Worm (Caenorhabditis elegans) whole organism, late embryonic: ENCODE data around the gene F35C5.12.

Experiments used
- C08G9.2 ChIP-seq: sonication (generic microtip); optimal IDR thresholded peaks from 2 replicates; lab custom pipeline; 2016; ENCODE audit warnings: mild to moderate bottlenecking, missing genetic modification characterization, moderate library complexity, missing compliant biosample characterization
- T23F11.4 ChIP-seq: fragments of 200-800 bp; sonication (Bioruptor generic); optimal IDR thresholded peaks from 2 replicates; lab custom pipeline; 2018; ENCODE audit warnings: mild to moderate bottlenecking, missing genetic modification characterization, missing compliant biosample characterization
- Y22D7AL.16 ChIP-seq: sonication (generic microtip); optimal IDR thresholded peaks from 2 replicates; lab custom pipeline; 2016; ENCODE audit warnings: missing genetic modification characterization, missing compliant biosample characterization
- ahr-1 ChIP-seq: sonication (generic microtip); optimal IDR thresholded peaks from 2 replicates; lab custom pipeline; 2016; ENCODE audit warnings: missing genetic modification characterization, missing compliant biosample characterization
- ama-1 ChIP-seq: fragments of 150-350 bp; optimal IDR thresholded peaks from 2 replicates; lab custom pipeline; 2014
- ceh-14 ChIP-seq: sonication (generic microtip); optimal IDR thresholded peaks from 2 replicates; lab custom pipeline; 2016; ENCODE audit warnings: missing genotype, missing genetic modification characterization, missing compliant biosample characterization
- ceh-19 ChIP-seq: fragments of 200-800 bp; sonication (Bioruptor generic); optimal IDR thresholded peaks from 2 replicates; lab custom pipeline; 2018; ENCODE audit warnings: mild to moderate bottlenecking, missing genetic modification characterization, missing compliant biosample characterization
- ceh-30 ChIP-seq: fragments of 150-350 bp; optimal IDR thresholded peaks from 2 replicates; lab custom pipeline; 2014; ENCODE audit warnings: missing biosample characterization, missing genetic modification characterization
- ceh-45 ChIP-seq: fragments of 200-800 bp; sonication (Bioruptor generic); IDR thresholded peaks from 2 replicates; pipeline ENCODE4 v1.3.6; 2022; ENCODE audit warnings: missing genetic modification reagents, missing genetic modification characterization, missing compliant biosample characterization
- ceh-9 ChIP-seq: sonication (generic microtip); optimal IDR thresholded peaks from 2 replicates; lab custom pipeline; 2016; ENCODE audit warnings: mild to moderate bottlenecking, missing genetic modification characterization, inconsistent platforms, missing compliant biosample characterization
- dve-1 ChIP-seq: sonication (generic microtip); optimal IDR thresholded peaks from 2 replicates; lab custom pipeline; 2017; ENCODE audit warnings: antibody characterized with exemption, mild to moderate bottlenecking, missing genetic modification characterization, missing compliant biosample characterization
- elt-2 ChIP-seq: sonication (generic microtip); optimal IDR thresholded peaks from 2 replicates; lab custom pipeline; 2016; ENCODE audit warnings: missing genetic modification reagents, missing genetic modification characterization, missing compliant biosample characterization
- fkh-6 ChIP-seq: sonication (generic microtip); optimal IDR thresholded peaks from 2 replicates; lab custom pipeline; 2016; ENCODE audit warnings: missing genetic modification characterization, missing compliant biosample characterization
- gmeb-2 ChIP-seq: sonication (generic microtip); optimal IDR thresholded peaks from 2 replicates; lab custom pipeline; 2016; ENCODE audit warnings: missing genetic modification characterization, inconsistent platforms, missing compliant biosample characterization
- hlh-13 ChIP-seq: fragments of 200-800 bp; sonication (Bioruptor generic); optimal IDR thresholded peaks from 2 replicates; lab custom pipeline; 2018; ENCODE audit warnings: mild to moderate bottlenecking, missing genetic modification characterization, missing compliant biosample characterization
- hlh-15 ChIP-seq: sonication (generic microtip); optimal IDR thresholded peaks from 2 replicates; lab custom pipeline; 2016; ENCODE audit warnings: missing genetic modification characterization, missing compliant biosample characterization
- hlh-30 ChIP-seq: sonication (generic microtip); optimal IDR thresholded peaks from 2 replicates; lab custom pipeline; 2017; ENCODE audit warnings: antibody characterized with exemption, missing genetic modification characterization, missing compliant biosample characterization; ENCODE audit not compliant: insufficient read depth
- hlh-6 ChIP-seq: sonication (generic microtip); optimal IDR thresholded peaks from 2 replicates; lab custom pipeline; 2016; ENCODE audit warnings: missing genotype, missing genetic modification characterization, missing compliant biosample characterization
- hlh-8 ChIP-seq: sonication (generic microtip); optimal IDR thresholded peaks from 2 replicates; lab custom pipeline; 2016; ENCODE audit warnings: missing genotype, missing genetic modification characterization, missing compliant biosample characterization
- lin-11 ChIP-seq: fragments of 200-800 bp; sonication (Bioruptor generic); optimal IDR thresholded peaks from 2 replicates; lab custom pipeline; 2018; ENCODE audit warnings: mild to moderate bottlenecking, missing genetic modification characterization, missing compliant biosample characterization
- nfya-1 ChIP-seq: sonication (generic microtip); optimal IDR thresholded peaks from 2 replicates; lab custom pipeline; 2017; ENCODE audit warnings: missing genetic modification characterization, mild to moderate bottlenecking, missing compliant biosample characterization, antibody characterized with exemption, moderate library complexity
- nhr-11 ChIP-seq: fragments of 150-350 bp; optimal IDR thresholded peaks from 2 replicates; lab custom pipeline; 2014; ENCODE audit warnings: missing biosample characterization, missing genetic modification characterization
- nhr-232 ChIP-seq: sonication (generic microtip); optimal IDR thresholded peaks from 2 replicates; lab custom pipeline; 2016; ENCODE audit warnings: missing genetic modification characterization, missing compliant biosample characterization
- pag-3 ChIP-seq: sonication (generic microtip); optimal IDR thresholded peaks from 2 replicates; lab custom pipeline; 2016; ENCODE audit warnings: missing compliant biosample characterization, missing genetic modification characterization, borderline replicate concordance
- pat-9 ChIP-seq: fragments of 200-800 bp; sonication (Bioruptor generic); optimal IDR thresholded peaks from 2 replicates; lab custom pipeline; 2018; ENCODE audit warnings: mild to moderate bottlenecking, missing genetic modification characterization, moderate library complexity, missing compliant biosample characterization
- pha-2 ChIP-seq: sonication (generic microtip); optimal IDR thresholded peaks from 2 replicates; lab custom pipeline; 2017; ENCODE audit warnings: mild to moderate bottlenecking, missing genetic modification characterization, missing compliant biosample characterization
- pha-4 ChIP-seq: fragments of 150-350 bp; optimal IDR thresholded peaks from 2 replicates; lab custom pipeline; 2018; ENCODE audit warnings: missing biosample characterization, missing genetic modification reagents, missing genetic modification characterization
- ref-2 ChIP-seq: sonication (generic microtip); optimal IDR thresholded peaks from 2 replicates; lab custom pipeline; 2016; ENCODE audit warnings: missing genetic modification characterization, missing compliant biosample characterization
- sdc-2 ChIP-seq: sonication (generic microtip); optimal IDR thresholded peaks from 2 replicates; lab custom pipeline; 2016; ENCODE audit warnings: missing genotype, missing genetic modification characterization, missing compliant biosample characterization
- sox-2 ChIP-seq: fragments of 200-800 bp; sonication (Bioruptor generic); IDR thresholded peaks from 2 replicates; pipeline ENCODE4 v1.3.6; 2022; ENCODE audit warnings: missing genetic modification reagents, missing genetic modification characterization, missing compliant biosample characterization
- tbx-7 ChIP-seq: sonication (generic microtip); optimal IDR thresholded peaks from 2 replicates; lab custom pipeline; 2016; ENCODE audit warnings: missing genotype, missing genetic modification characterization, missing compliant biosample characterization
- ttx-3 ChIP-seq: sonication (generic microtip); optimal IDR thresholded peaks from 2 replicates; lab custom pipeline; 2016; ENCODE audit warnings: missing genetic modification reagents, missing genetic modification characterization, missing compliant biosample characterization
- unc-3 ChIP-seq, 2 experiments: fragments of 200-800 bp in 1 of 2; sonication (Bioruptor generic) in 1 of 2; sonication (generic microtip) in 1 of 2; conservative IDR thresholded peaks in 1 of 2; optimal IDR thresholded peaks in 1 of 2; 2 replicates each; pipeline versions ENCODE4 v1.3.6 to Lab custom; 2016 to 2022; ENCODE audit warnings: missing compliant biosample characterization in 2 of 2, missing genetic modification characterization in 2 of 2, missing genetic modification reagents in 1 of 2
- unc-42 ChIP-seq: sonication (generic microtip); optimal IDR thresholded peaks from 2 replicates; lab custom pipeline; 2016; ENCODE audit warnings: missing genotype, missing genetic modification characterization, missing compliant biosample characterization
- unc-55 ChIP-seq: sonication (generic microtip); optimal IDR thresholded peaks from 2 replicates; lab custom pipeline; 2017; ENCODE audit warnings: missing biosample characterization, missing genetic modification reagents, missing genetic modification characterization
- unc-86 ChIP-seq: sonication (generic microtip); optimal IDR thresholded peaks from 2 replicates; lab custom pipeline; 2016; ENCODE audit warnings: missing genetic modification characterization, missing compliant biosample characterization

The F35C5.12 gene

ce11 chrII:12939161-12939560, 24.8 kb upstream of the F35C5.12 start:
- no peak for TF ChIP-seq ttx-3 (tag; lab: Kevin White, UChicago)
- peak; percentile 33 for TF ChIP-seq unc-42 (tag; lab: Kevin White, UChicago)

ce11 chrII:12935259-12935658, 20.9 kb upstream of the F35C5.12 start, which contains the start of gene lips-9:
TSS of gene lips-9 (minus strand) at chrII:12935359.
- TF ChIP-seq dve-1 (no peak), ref-2 (tag; lab: Kevin White, UChicago) (no peak), elt-2 (tag; lab: Kevin White, UChicago) (no peak), nhr-232 (no peak), hlh-6 (tag; lab: Kevin White, UChicago) (no peak), ceh-30 (tag; lab: Kevin White, UChicago) (no peak), pha-4 (tag; lab: Kevin White, UChicago) (no peak), unc-55 (GFP tag; lab: Kevin White, UChicago) (no peak), Y22D7AL.16 (tag; lab: Kevin White, UChicago) (no peak), ceh-19 (no peak), pha-2 (tag; lab: Kevin White, UChicago) (no peak), unc-86 (tag; lab: Kevin White, UChicago) (no peak), hlh-15 (no peak)

DNA sequence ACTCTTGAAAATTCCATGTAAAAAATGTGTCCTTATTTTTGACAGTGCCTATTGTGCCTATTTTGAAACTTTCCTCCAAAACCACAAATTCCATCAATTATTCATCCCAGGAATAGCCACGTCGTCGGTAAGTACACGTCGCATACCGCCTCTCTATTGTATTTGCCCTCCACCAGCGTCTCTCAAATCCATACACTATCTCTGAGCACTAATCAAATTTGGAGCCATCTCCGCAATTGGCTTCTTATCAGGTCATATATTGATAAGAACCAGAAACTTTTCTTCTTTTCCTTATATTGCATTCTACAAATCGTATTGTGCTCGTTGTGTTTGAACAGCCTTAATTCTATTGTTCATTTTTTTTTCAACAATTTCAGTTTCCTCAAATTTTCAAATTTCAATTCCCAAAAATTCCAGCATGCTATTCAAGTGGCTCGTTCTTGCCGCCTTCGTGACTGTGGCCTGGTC, 17.1 kb upstream of the F35C5.12 start, which contains the start of gene dct-18:
Gene dct-18 (plus strand): TSS at position 418 of the 468 bp plus-strand sequence.
- TF ChIP-seq sox-2 (GFP tag; lab: Robert Waterston, UW) = no peak
- TF ChIP-seq elt-2 (tag; lab: Kevin White, UChicago) = peak; percentile 94
- TF ChIP-seq, all 69 proteins: peak for 1

ce11 chrII:12930138-12930537, 15.8 kb upstream of the F35C5.12 start:
- no peak for TF ChIP-seq pag-3 (tag; lab: Kevin White, UChicago)
- TF ChIP-seq C08G9.2 (tag; lab: Kevin White, UChicago) = no peak
- TF ChIP-seq ahr-1 (tag; lab: Kevin White, UChicago) = no peak
- no peak for TF ChIP-seq T23F11.4 (GFP tag; lab: Kevin White, UChicago)
- TF ChIP-seq pat-9 = no peak
- no peak for TF ChIP-seq lin-11 (tag; lab: Kevin White, UChicago)
- TF ChIP-seq nhr-232 = no peak
- no peak for TF ChIP-seq ceh-19
- TF ChIP-seq ceh-45 (GFP tag; lab: Robert Waterston, UW) = no peak
- TF ChIP-seq hlh-13 (GFP tag; lab: Kevin White, UChicago) = no peak
- no peak for TF ChIP-seq ceh-9 (tag; lab: Kevin White, UChicago)
- no peak for TF ChIP-seq hlh-30
- TF ChIP-seq nhr-11 (tag; lab: Kevin White, UChicago) = no peak
- TF ChIP-seq hlh-8 (tag; lab: Kevin White, UChicago) = no peak
- no peak for TF ChIP-seq sox-2 (GFP tag; lab: Robert Waterston, UW)
- no peak for TF ChIP-seq sdc-2 (tag; lab: Kevin White, UChicago)

ce11 chrII:12928241-12928640, 13.9 kb upstream of the F35C5.12 start, which contains the start of gene F58G1.3:
TSS of gene F58G1.3 (minus strand) at chrII:12928341.
- TF ChIP-seq ceh-14 (tag; lab: Kevin White, UChicago) = no peak
- TF ChIP-seq fkh-6 (tag; lab: Kevin White, UChicago) = no peak
- TF ChIP-seq unc-3 (GFP tag; conservative IDR thresholded peaks at IDR 0.05; lab: Robert Waterston, UW) = no peak
- TF ChIP-seq unc-3 (tag; optimal IDR thresholded peaks at IDR 0.05; lab: Kevin White, UChicago) = no peak
- TF ChIP-seq gmeb-2 = no peak
- TF ChIP-seq hlh-30 = no peak
- TF ChIP-seq unc-86 (tag; lab: Kevin White, UChicago) = no peak
- no peak for TF ChIP-seq tbx-7 (tag; lab: Kevin White, UChicago)
- TF ChIP-seq ama-1 (lab: Kevin White, UChicago) = no peak
- no peak for TF ChIP-seq nfya-1 (tag; lab: Kevin White, UChicago)
